Fruit fly (Drosophila melanogaster): ENCODE data around the gene CG7080.

DNA sequence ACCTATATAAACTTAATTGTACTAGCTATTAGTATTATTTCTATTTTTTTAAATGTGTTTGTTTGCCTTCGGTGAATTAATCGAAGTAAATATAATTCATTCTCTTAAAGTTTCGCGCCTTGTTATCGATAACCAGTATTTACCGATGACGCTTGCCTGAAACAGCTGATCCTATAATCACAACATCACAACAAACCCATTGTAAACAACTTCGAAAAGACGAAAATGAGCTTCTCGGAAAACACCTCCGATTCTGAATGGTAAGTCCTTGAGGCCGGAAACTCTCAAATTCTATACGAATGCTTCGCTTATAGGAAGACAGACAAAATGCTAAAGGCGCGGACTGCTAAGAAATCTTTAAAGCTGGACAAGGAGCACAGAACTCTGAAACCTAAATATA is 50.8 kb downstream of the CG7080 start, which contains the start of gene CG34149:
- TF ChIP-seq CTCF (optimal IDR thresholded peaks at IDR 0.05): no peak
- TF ChIP-seq CG8478 (optimal IDR thresholded peaks at IDR 0.05): no peak
